Worm (Caenorhabditis elegans): Measurements from ENCODE around the gene F14H8.8.

- TF ChIP-seq nhr-12 (tag; optimal IDR thresholded peaks at IDR 0.05) (no peak), mep-1 (tag; optimal IDR thresholded peaks at IDR 0.05) (no peak), drap-1 (GFP tag; optimal IDR thresholded peaks at IDR 0.05) (no peak), blmp-1 (tag; optimal IDR thresholded peaks at IDR 0.05) (no peak), tbx-8 (GFP tag; optimal IDR thresholded peaks at IDR 0.05) (no peak), elt-3 (tag; optimal IDR thresholded peaks at IDR 0.05) (no peak), ham-2 (GFP tag; optimal IDR thresholded peaks at IDR 0.05) (no peak), ces-1 (GFP tag; optimal IDR thresholded peaks at IDR 0.05) (no peak), lsy-2 (tag; optimal IDR thresholded peaks at IDR 0.05) (no peak), snpc-4 (tag; optimal IDR thresholded peaks at IDR 0.05) (no peak), cnd-1 (tag; optimal IDR thresholded peaks at IDR 0.05) (no peak), unc-39 (tag; optimal IDR thresholded peaks at IDR 0.05) (no peak), unc-62 (GFP tag; optimal IDR thresholded peaks at IDR 0.05) (no peak)
Measured at ce11 chrV:15048107-15048506, 18.8 kb downstream of the F14H8.8 start, which contains the start of gene sdc-3.

Measured in whole organism, mixed stage, embryonic.